Worm (Caenorhabditis elegans) whole organism, L3 larva: ENCODE results near the gene F21D5.7.
A peak's percentile ranks its signal among the peaks of the same experiment; 100 is the strongest.

ENCODE experiments used
- ZK546.5 ChIP-seq: sonication (generic microtip); optimal IDR thresholded peaks from 2 replicates; lab custom pipeline; 2017; ENCODE audit warnings: missing biosample characterization, missing genetic modification characterization
- ama-1 ChIP-seq: fragments of 150-350 bp; optimal IDR thresholded peaks from 2 replicates; lab custom pipeline; 2018
- ceh-16 ChIP-seq: sonication (generic microtip); optimal IDR thresholded peaks from 2 replicates; lab custom pipeline; 2017; ENCODE audit warnings: missing biosample characterization, missing genetic modification characterization
- ceh-82 ChIP-seq: fragments of 150-350 bp; optimal IDR thresholded peaks from 2 replicates; lab custom pipeline; 2014; ENCODE audit warnings: missing biosample characterization, missing genetic modification characterization
- daf-12 ChIP-seq: fragments of 150-350 bp; optimal IDR thresholded peaks from 2 replicates; lab custom pipeline; 2014; ENCODE audit warnings: missing biosample characterization, missing genetic modification reagents, missing genetic modification characterization
- egl-5 ChIP-seq: fragments of 150-350 bp; optimal IDR thresholded peaks from 2 replicates; lab custom pipeline; 2017; ENCODE audit warnings: missing biosample characterization, missing genetic modification reagents, missing genetic modification characterization, inconsistent platforms
- elt-1 ChIP-seq: fragments of 150-350 bp; optimal IDR thresholded peaks from 2 replicates; lab custom pipeline; 2014; ENCODE audit warnings: missing biosample characterization, missing genetic modification characterization
- elt-2 ChIP-seq: sonication (generic microtip); optimal IDR thresholded peaks from 2 replicates; lab custom pipeline; 2016; ENCODE audit warnings: missing genetic modification reagents, mild to moderate bottlenecking, missing genetic modification characterization, missing compliant biosample characterization
- fkh-10 ChIP-seq: sonication (generic microtip); optimal IDR thresholded peaks from 2 replicates; lab custom pipeline; 2017; ENCODE audit warnings: missing biosample characterization, missing genetic modification reagents, missing genetic modification characterization
- fkh-2 ChIP-seq: fragments of 150-350 bp; optimal IDR thresholded peaks from 2 replicates; lab custom pipeline; 2014; ENCODE audit warnings: missing biosample characterization, missing genetic modification reagents, missing genetic modification characterization
- fos-1 ChIP-seq: fragments of 150-350 bp; optimal IDR thresholded peaks from 2 replicates; lab custom pipeline; 2014; ENCODE audit warnings: missing biosample characterization, missing genetic modification characterization
- hmg-11 ChIP-seq: sonication (generic microtip); optimal IDR thresholded peaks from 2 replicates; lab custom pipeline; 2016; ENCODE audit warnings: missing genetic modification characterization, missing compliant biosample characterization
- lin-15B ChIP-seq: fragments of 150-350 bp; optimal IDR thresholded peaks from 2 replicates; lab custom pipeline; 2014; ENCODE audit warnings: missing biosample characterization, missing genetic modification characterization
- lin-39 ChIP-seq: fragments of 150-350 bp; optimal IDR thresholded peaks from 2 replicates; lab custom pipeline; 2018; ENCODE audit warnings: missing biosample characterization, missing genetic modification reagents, missing genetic modification characterization
- mml-1 ChIP-seq: fragments of 150-350 bp; sonication (generic microtip); optimal IDR thresholded peaks from 3 replicates; lab custom pipeline; 2014; ENCODE audit warnings: missing biosample characterization, missing genetic modification characterization
- nfya-1 ChIP-seq: sonication (generic microtip); optimal IDR thresholded peaks from 2 replicates; lab custom pipeline; 2017; ENCODE audit warnings: missing genetic modification characterization, mild to moderate bottlenecking, missing compliant biosample characterization, antibody characterized with exemption, moderate library complexity; ENCODE audit not compliant: insufficient read depth
- nhr-11 ChIP-seq: fragments of 150-350 bp; optimal IDR thresholded peaks from 2 replicates; lab custom pipeline; 2014; ENCODE audit warnings: missing biosample characterization, missing genetic modification characterization
- nhr-237 ChIP-seq: fragments of 150-350 bp; optimal IDR thresholded peaks from 2 replicates; lab custom pipeline; 2014; ENCODE audit warnings: missing biosample characterization, missing genetic modification characterization
- nhr-25 ChIP-seq: sonication (generic microtip); optimal IDR thresholded peaks from 2 replicates; lab custom pipeline; 2017; ENCODE audit warnings: missing biosample characterization, missing genetic modification characterization
- nhr-28 ChIP-seq: fragments of 150-350 bp; optimal IDR thresholded peaks from 2 replicates; lab custom pipeline; 2014; ENCODE audit warnings: missing biosample characterization, missing genetic modification characterization
- nhr-67 ChIP-seq: fragments of 150-350 bp; optimal IDR thresholded peaks from 2 replicates; lab custom pipeline; 2014; ENCODE audit warnings: missing biosample characterization, missing genetic modification characterization
- pha-4 ChIP-seq: fragments of 150-350 bp; optimal IDR thresholded peaks from 2 replicates; lab custom pipeline; 2014; ENCODE audit warnings: missing biosample characterization, missing genetic modification reagents, missing genetic modification characterization
- pqm-1 ChIP-seq: fragments of 150-350 bp; optimal IDR thresholded peaks from 2 replicates; lab custom pipeline; 2017; ENCODE audit warnings: missing biosample characterization, missing genetic modification characterization, inconsistent platforms
- sea-2 ChIP-seq: fragments of 150-350 bp; sonication (generic microtip); optimal IDR thresholded peaks from 4 replicates; lab custom pipeline; 2014; ENCODE audit warnings: missing biosample characterization, missing genetic modification reagents, missing genetic modification characterization
- snpc-4 ChIP-seq: fragments of 150-350 bp; optimal IDR thresholded peaks from 2 replicates; lab custom pipeline; 2014; ENCODE audit warnings: missing biosample characterization, missing genetic modification characterization
- tbx-2 ChIP-seq: sonication (generic microtip); optimal IDR thresholded peaks from 2 replicates; lab custom pipeline; 2016; ENCODE audit warnings: mild to moderate bottlenecking, missing genetic modification characterization, missing compliant biosample characterization
- unc-39 ChIP-seq: sonication (generic microtip); optimal IDR thresholded peaks from 4 replicates; lab custom pipeline; 2017; ENCODE audit warnings: missing biosample characterization, missing genetic modification characterization
- unc-62 ChIP-seq: fragments of 150-350 bp; sonication (generic microtip); optimal IDR thresholded peaks from 4 replicates; lab custom pipeline; 2014; ENCODE audit warnings: missing biosample characterization, missing genetic modification reagents, missing genetic modification characterization
- ztf-11 ChIP-seq: fragments of 150-350 bp; optimal IDR thresholded peaks from 2 replicates; lab custom pipeline; 2014; ENCODE audit warnings: missing biosample characterization, missing genetic modification characterization

F21D5.7 gene

ce11 chrIV:8761896-8762295 lies 18.4 kb upstream of the F21D5.7 start, which contains the start of the genes F20C5.11 and klp-11:
F20C5.11 (minus strand) TSS chrIV:8761996.
klp-11 (minus strand) TSS chrIV:8762066.
- no peak for TF ChIP-seq elt-1 (tag; lab: Kevin White, UChicago)
- no peak for TF ChIP-seq nhr-25
- TF ChIP-seq hmg-11 (tag; lab: Kevin White, UChicago) = no peak
- no peak for TF ChIP-seq ceh-16 (tag; lab: Kevin White, UChicago)
- TF ChIP-seq unc-62 (GFP tag; lab: Kevin White, UChicago) = no peak
- TF ChIP-seq tbx-2 (tag; lab: Kevin White, UChicago) = no peak
- no peak for TF ChIP-seq lin-39 (tag; lab: Kevin White, UChicago)
- no peak for TF ChIP-seq nhr-11 (tag; lab: Kevin White, UChicago)

DNA sequence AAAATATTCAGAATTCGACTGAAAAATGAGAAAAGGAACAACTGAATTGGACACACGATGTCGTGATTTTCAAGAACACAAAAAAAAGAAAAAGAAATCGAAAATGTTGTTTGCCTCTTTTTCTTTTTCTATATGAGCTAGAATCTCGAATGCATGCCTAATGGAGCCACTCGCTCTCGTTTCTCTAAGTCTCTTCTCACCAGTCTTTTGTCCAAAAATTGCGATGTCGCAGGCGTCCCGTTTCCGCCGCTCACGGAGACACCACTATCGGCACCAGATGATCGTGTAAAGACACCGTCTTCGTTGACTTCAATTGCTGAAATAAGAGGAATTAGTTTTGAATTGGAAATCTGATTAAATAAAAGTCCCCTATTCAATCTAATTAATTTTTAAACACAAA lies 15.1 kb upstream of the F21D5.7 start:
- TF ChIP-seq daf-12 (tag; lab: Kevin White, UChicago) (no peak), pha-4 (tag; lab: Kevin White, UChicago) (peak; percentile 4), nfya-1 (tag; lab: Kevin White, UChicago) (peak; percentile 66), mml-1 (no peak), elt-2 (tag; lab: Kevin White, UChicago) (peak; percentile 17), lin-39 (tag; lab: Kevin White, UChicago) (peak; percentile 84), lin-15B (tag; lab: Kevin White, UChicago) (peak; percentile 27), fkh-10 (GFP tag; lab: Kevin White, UChicago) (peak; percentile 37), nhr-67 (tag; lab: Kevin White, UChicago) (no peak), hmg-11 (tag; lab: Kevin White, UChicago) (peak; percentile 32)

DNA sequence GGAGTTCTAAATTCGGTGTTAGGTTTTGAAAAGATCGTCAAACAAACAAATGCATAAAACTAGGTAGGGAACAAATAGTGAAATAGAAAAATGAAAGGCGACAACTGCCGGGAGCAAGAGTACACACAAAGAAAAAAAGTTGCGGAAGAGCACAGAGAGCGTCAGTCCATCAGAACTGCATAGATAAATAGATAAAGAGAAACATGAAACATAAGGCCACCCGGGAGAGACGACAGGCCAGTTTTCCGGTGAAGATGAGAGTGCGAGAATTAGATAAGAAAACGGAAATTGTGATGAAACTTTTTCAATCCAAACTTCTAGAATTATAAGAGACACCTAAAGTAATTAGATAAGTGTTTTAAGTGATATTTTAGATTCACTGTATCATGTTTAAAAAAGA lies 14.2 kb upstream of the F21D5.7 start:
- TF ChIP-seq pha-4 (tag; lab: Kevin White, UChicago) (peak; percentile 45), elt-2 (tag; lab: Kevin White, UChicago) (peak; percentile 85), pqm-1 (tag; lab: Kevin White, UChicago) (peak; percentile 68), fos-1 (tag; lab: Kevin White, UChicago) (no peak), mml-1 (no peak), nhr-28 (tag; lab: Kevin White, UChicago) (no peak), nfya-1 (tag; lab: Kevin White, UChicago) (peak; percentile 41), nhr-25 (no peak), sea-2 (GFP tag; lab: Kevin White, UChicago) (no peak), fkh-2 (tag; lab: Kevin White, UChicago) (no peak), lin-15B (tag; lab: Kevin White, UChicago) (no peak)

DNA sequence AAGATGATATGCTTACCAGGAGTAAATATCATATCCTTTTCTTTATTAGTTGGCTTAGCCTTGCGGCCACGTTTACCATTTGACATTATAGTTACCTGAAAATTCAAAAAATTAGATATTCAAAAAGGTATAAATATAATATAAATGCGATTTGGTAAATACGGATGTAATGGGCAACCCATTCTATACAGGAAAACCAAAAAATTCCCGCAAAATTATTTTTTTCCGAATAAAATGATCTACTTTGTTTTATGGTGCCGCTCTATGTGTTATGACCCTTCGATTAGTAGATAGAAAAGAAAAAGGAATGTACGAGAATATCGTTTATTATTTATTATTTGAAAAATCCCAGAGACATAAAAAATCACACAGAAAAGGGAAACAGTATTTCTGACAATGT lies 11.2 kb upstream of the F21D5.7 start, which contains the start of gene elli-1:
Gene elli-1, minus strand, starts transcription at position 101 of the 400 bp plus-strand sequence.
- no peak for TF ChIP-seq ZK546.5 (tag; lab: Kevin White, UChicago)
- TF ChIP-seq egl-5 = no peak
- no peak for TF ChIP-seq fkh-10 (GFP tag; lab: Kevin White, UChicago)
- no peak for TF ChIP-seq hmg-11 (tag; lab: Kevin White, UChicago)

ce11 chrIV:8754146-8754545 lies 10.6 kb upstream of the F21D5.7 start:
- no peak for TF ChIP-seq sea-2 (GFP tag; lab: Kevin White, UChicago)
- TF ChIP-seq ceh-16 (tag; lab: Kevin White, UChicago) = no peak
- TF ChIP-seq ama-1 (lab: Kevin White, UChicago) = no peak
- TF ChIP-seq lin-15B (tag; lab: Kevin White, UChicago) = no peak
- no peak for TF ChIP-seq egl-5
- no peak for TF ChIP-seq unc-39 (tag; lab: Kevin White, UChicago)
- no peak for TF ChIP-seq nhr-67 (tag; lab: Kevin White, UChicago)

ce11 chrIV:8752492-8752891 lies 9.0 kb upstream of the F21D5.7 start:
- TF ChIP-seq ZK546.5 (tag; lab: Kevin White, UChicago) = no peak
- TF ChIP-seq nhr-237 (tag; lab: Kevin White, UChicago) = no peak
- TF ChIP-seq ceh-82 = no peak
- TF ChIP-seq snpc-4 (tag; lab: Kevin White, UChicago) = no peak
- no peak for TF ChIP-seq nfya-1 (tag; lab: Kevin White, UChicago)

DNA sequence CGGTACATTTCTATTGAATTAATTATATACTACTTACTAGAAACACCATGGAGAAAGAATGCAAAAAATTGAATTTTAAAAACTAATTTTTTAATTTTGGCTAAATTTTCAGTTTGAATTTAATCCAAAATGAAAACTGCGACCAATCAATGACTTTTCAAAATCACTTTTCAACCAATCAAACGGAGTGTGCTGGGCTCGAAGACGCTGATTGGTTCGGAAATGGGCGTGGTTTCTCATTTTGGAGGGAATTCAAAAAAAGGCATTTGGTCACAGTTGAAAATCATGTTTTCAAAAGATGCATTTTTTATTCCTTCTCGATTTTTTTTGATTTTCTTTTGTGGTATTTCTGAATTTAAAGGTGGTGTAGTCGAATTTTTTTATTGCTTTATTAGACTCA lies 5.5 kb upstream of the F21D5.7 start:
- TF ChIP-seq ztf-11 (no peak), nfya-1 (tag; lab: Kevin White, UChicago) (peak; percentile 71)
